Worm (Caenorhabditis elegans) whole organism, late embryonic: ENCODE measurements around the gene bus-17.

Experiments used
- fkh-10 ChIP-seq: fragments of 150-350 bp; optimal IDR thresholded peaks from 2 replicates; lab custom pipeline; 2014; ENCODE audit warnings: missing biosample characterization, missing genetic modification reagents, missing genetic modification characterization
- nfya-1 ChIP-seq: sonication (generic microtip); optimal IDR thresholded peaks from 2 replicates; lab custom pipeline; 2017; ENCODE audit warnings: missing genetic modification characterization, mild to moderate bottlenecking, missing compliant biosample characterization, antibody characterized with exemption, moderate library complexity
- tbx-2 ChIP-seq: sonication (generic microtip); optimal IDR thresholded peaks from 2 replicates; lab custom pipeline; 2016; ENCODE audit warnings: missing genetic modification characterization, missing compliant biosample characterization
- unc-55 ChIP-seq: sonication (generic microtip); optimal IDR thresholded peaks from 2 replicates; lab custom pipeline; 2017; ENCODE audit warnings: missing biosample characterization, missing genetic modification reagents, missing genetic modification characterization

ce11 chrX:15721346-15721745 lies 44.8 kb downstream of the bus-17 start, which contains the start of gene ZK662.5:
- TF ChIP-seq unc-55 (GFP tag; lab: Kevin White, UChicago) (no peak), nfya-1 (tag; lab: Kevin White, UChicago) (no peak), tbx-2 (tag; lab: Kevin White, UChicago) (no peak), fkh-10 (no peak)
